Worm (Caenorhabditis elegans) whole organism, L2 larva: ENCODE data around the gene W01H2.2.

ENCODE experiments used
- C34F6.9 ChIP-seq: fragments of 150-350 bp; optimal IDR thresholded peaks from 2 replicates; lab custom pipeline; 2014; ENCODE audit warnings: missing biosample characterization, missing genetic modification characterization
- F13H6.1 ChIP-seq: sonication (generic microtip); optimal IDR thresholded peaks from 2 replicates; lab custom pipeline; 2016; ENCODE audit warnings: missing genetic modification characterization, missing compliant biosample characterization
- R02D3.7 ChIP-seq: fragments of 150-350 bp; optimal IDR thresholded peaks from 2 replicates; lab custom pipeline; 2014; ENCODE audit warnings: missing biosample characterization, missing genetic modification characterization
- Y55F3AM.14 ChIP-seq: fragments of 200-800 bp; sonication (Bioruptor generic); optimal IDR thresholded peaks from 2 replicates; lab custom pipeline; 2018; ENCODE audit warnings: mild to moderate bottlenecking, missing genetic modification characterization, missing compliant biosample characterization
- ZK546.5 ChIP-seq: sonication (generic microtip); optimal IDR thresholded peaks from 2 replicates; lab custom pipeline; 2017; ENCODE audit warnings: missing biosample characterization, missing genetic modification characterization
- alr-1 ChIP-seq: fragments of 150-350 bp; optimal IDR thresholded peaks from 2 replicates; lab custom pipeline; 2014; ENCODE audit warnings: missing biosample characterization, missing genetic modification characterization
- aly-2 ChIP-seq: fragments of 150-350 bp; optimal IDR thresholded peaks from 2 replicates; lab custom pipeline; 2014; ENCODE audit warnings: missing biosample characterization, missing genetic modification characterization
- ama-1 ChIP-seq: fragments of 150-350 bp; optimal IDR thresholded peaks from 2 replicates; lab custom pipeline; 2018; ENCODE audit warnings: inconsistent platforms
- blmp-1 ChIP-seq: sonication (generic microtip); optimal IDR thresholded peaks from 2 replicates; lab custom pipeline; 2017; ENCODE audit warnings: missing genetic modification characterization, mild to moderate bottlenecking, missing compliant biosample characterization, antibody characterized with exemption, moderate library complexity; ENCODE audit not compliant: insufficient read depth
- ceh-16 ChIP-seq: fragments of 150-350 bp; optimal IDR thresholded peaks from 2 replicates; lab custom pipeline; 2014; ENCODE audit warnings: missing biosample characterization, missing genetic modification characterization
- ceh-82 ChIP-seq: fragments of 150-350 bp; optimal IDR thresholded peaks from 2 replicates; lab custom pipeline; 2014; ENCODE audit warnings: missing biosample characterization, missing genetic modification characterization
- crh-2 ChIP-seq: sonication (generic microtip); optimal IDR thresholded peaks from 2 replicates; lab custom pipeline; 2017; ENCODE audit warnings: missing biosample characterization, missing genetic modification characterization
- dmd-4 ChIP-seq: sonication (generic microtip); optimal IDR thresholded peaks from 2 replicates; lab custom pipeline; 2017; ENCODE audit warnings: missing biosample characterization, missing genetic modification characterization
- egl-27 ChIP-seq: sonication (generic microtip); optimal IDR thresholded peaks from 3 replicates; lab custom pipeline; 2017; ENCODE audit warnings: missing biosample characterization, missing genetic modification reagents, missing genetic modification characterization
- elt-1 ChIP-seq: fragments of 150-350 bp; optimal IDR thresholded peaks from 2 replicates; lab custom pipeline; 2014; ENCODE audit warnings: missing biosample characterization, missing genetic modification characterization
- elt-3 ChIP-seq: sonication (generic microtip); optimal IDR thresholded peaks from 2 replicates; lab custom pipeline; 2017; ENCODE audit warnings: missing biosample characterization, missing genetic modification characterization
- fos-1 ChIP-seq: fragments of 150-350 bp; optimal IDR thresholded peaks from 2 replicates; lab custom pipeline; 2014; ENCODE audit warnings: missing biosample characterization, missing genetic modification characterization
- gmeb-1 ChIP-seq: fragments of 150-350 bp; optimal IDR thresholded peaks from 2 replicates; lab custom pipeline; 2014; ENCODE audit warnings: missing biosample characterization, missing genetic modification characterization
- lin-11 ChIP-seq: fragments of 150-350 bp; sonication (generic microtip); optimal IDR thresholded peaks from 2 replicates; lab custom pipeline; 2014; ENCODE audit warnings: missing biosample characterization, missing genetic modification characterization, inconsistent platforms, mixed read lengths
- lin-13 ChIP-seq: fragments of 150-350 bp; optimal IDR thresholded peaks from 2 replicates; lab custom pipeline; 2014; ENCODE audit warnings: missing biosample characterization, missing genetic modification reagents, missing genetic modification characterization
- lin-39 ChIP-seq: fragments of 150-350 bp; optimal IDR thresholded peaks from 2 replicates; lab custom pipeline; 2014; ENCODE audit warnings: missing biosample characterization, missing genetic modification reagents, missing genetic modification characterization
- lsy-2 ChIP-seq, 2 experiments: fragments of 150-350 bp in 1 of 2; sonication (generic microtip) in 1 of 2; optimal IDR thresholded peaks; 2 replicates each; lab custom pipeline; 2014 to 2017; ENCODE audit warnings: missing biosample characterization in 2 of 2, missing genetic modification characterization in 2 of 2
- mab-5 ChIP-seq: fragments of 150-350 bp; optimal IDR thresholded peaks from 2 replicates; lab custom pipeline; 2014; ENCODE audit warnings: missing biosample characterization, missing genetic modification characterization
- mbf-1 ChIP-seq: sonication (generic microtip); optimal IDR thresholded peaks from 2 replicates; lab custom pipeline; 2017; ENCODE audit warnings: missing biosample characterization, missing genetic modification characterization
- mdl-1 ChIP-seq, 2 experiments: fragments of 150-350 bp in 1 of 2; sonication (generic microtip) in 1 of 2; optimal IDR thresholded peaks; 2 replicates each; lab custom pipeline; 2017; ENCODE audit warnings: missing biosample characterization in 2 of 2, missing genetic modification characterization in 2 of 2
- nhr-10 ChIP-seq: sonication (generic microtip); optimal IDR thresholded peaks from 2 replicates; lab custom pipeline; 2017; ENCODE audit warnings: missing biosample characterization, missing genetic modification characterization
- nhr-11 ChIP-seq: fragments of 150-350 bp; optimal IDR thresholded peaks from 2 replicates; lab custom pipeline; 2014; ENCODE audit warnings: missing biosample characterization, missing genetic modification characterization
- nhr-12 ChIP-seq: fragments of 150-350 bp; optimal IDR thresholded peaks from 2 replicates; lab custom pipeline; 2014; ENCODE audit warnings: missing biosample characterization, missing genetic modification characterization
- nhr-129 ChIP-seq: fragments of 150-350 bp; optimal IDR thresholded peaks from 2 replicates; lab custom pipeline; 2014; ENCODE audit warnings: missing biosample characterization, missing genetic modification characterization
- nhr-21 ChIP-seq: fragments of 150-350 bp; optimal IDR thresholded peaks from 2 replicates; lab custom pipeline; 2014; ENCODE audit warnings: missing biosample characterization, missing genetic modification characterization
- nhr-23 ChIP-seq: fragments of 150-350 bp; optimal IDR thresholded peaks from 2 replicates; lab custom pipeline; 2014; ENCODE audit warnings: missing biosample characterization, missing genetic modification reagents, missing genetic modification characterization
- nhr-237 ChIP-seq: fragments of 150-350 bp; optimal IDR thresholded peaks from 2 replicates; lab custom pipeline; 2014; ENCODE audit warnings: missing biosample characterization, missing genetic modification characterization
- nhr-25 ChIP-seq: fragments of 150-350 bp; sonication (generic microtip); optimal IDR thresholded peaks from 3 replicates; lab custom pipeline; 2014; ENCODE audit warnings: missing biosample characterization, missing genetic modification characterization
- nhr-6 ChIP-seq: fragments of 150-350 bp; optimal IDR thresholded peaks from 2 replicates; lab custom pipeline; 2014; ENCODE audit warnings: missing biosample characterization, missing genetic modification characterization
- nhr-77 ChIP-seq: fragments of 150-350 bp; optimal IDR thresholded peaks from 2 replicates; lab custom pipeline; 2014; ENCODE audit warnings: missing biosample characterization, missing genetic modification characterization
- peb-1 ChIP-seq: fragments of 150-350 bp; optimal IDR thresholded peaks from 2 replicates; lab custom pipeline; 2014; ENCODE audit warnings: missing biosample characterization, missing genetic modification characterization
- sem-4 ChIP-seq: fragments of 150-350 bp; optimal IDR thresholded peaks from 2 replicates; lab custom pipeline; 2014; ENCODE audit warnings: missing biosample characterization, missing genetic modification reagents, missing genetic modification characterization
- skn-1 ChIP-seq: sonication (generic microtip); optimal IDR thresholded peaks from 2 replicates; lab custom pipeline; 2017; ENCODE audit warnings: missing biosample characterization, missing genetic modification characterization
- sma-3 ChIP-seq: sonication (generic microtip); optimal IDR thresholded peaks from 2 replicates; lab custom pipeline; 2016; ENCODE audit warnings: missing genetic modification reagents, missing genetic modification characterization, missing compliant biosample characterization
- sma-9 ChIP-seq, 2 experiments: fragments of 150-350 bp in 1 of 2; sonication (generic microtip) in 1 of 2; optimal IDR thresholded peaks; 2 replicates each; lab custom pipeline; 2014 to 2016; ENCODE audit warnings: missing genetic modification characterization in 2 of 2, mild to moderate bottlenecking in 1 of 2, missing biosample characterization in 1 of 2, missing compliant biosample characterization in 1 of 2, missing genetic modification reagents in 1 of 2, moderate library complexity in 1 of 2
- snpc-4 ChIP-seq: fragments of 150-350 bp; optimal IDR thresholded peaks from 2 replicates; lab custom pipeline; 2014; ENCODE audit warnings: missing biosample characterization, missing genetic modification characterization
- unc-39 ChIP-seq: fragments of 150-350 bp; optimal IDR thresholded peaks from 2 replicates; lab custom pipeline; 2014; ENCODE audit warnings: missing biosample characterization, missing genetic modification characterization
- unc-55 ChIP-seq: fragments of 150-350 bp; sonication (generic microtip); optimal IDR thresholded peaks from 3 replicates; lab custom pipeline; 2014; ENCODE audit warnings: missing biosample characterization, missing genetic modification reagents, missing genetic modification characterization
- unc-62 ChIP-seq: fragments of 150-350 bp; optimal IDR thresholded peaks from 2 replicates; lab custom pipeline; 2014; ENCODE audit warnings: missing biosample characterization, missing genetic modification reagents, missing genetic modification characterization
- zag-1 ChIP-seq: fragments of 150-350 bp; optimal IDR thresholded peaks from 2 replicates; lab custom pipeline; 2014; ENCODE audit warnings: missing biosample characterization, missing genetic modification characterization
- ztf-1 ChIP-seq: fragments of 200-800 bp; sonication (Bioruptor generic); conservative IDR thresholded peaks from 2 replicates; pipeline ENCODE4 v1.3.6; 2022; ENCODE audit warnings: missing genetic modification characterization, missing compliant biosample characterization
- ztf-11 ChIP-seq: sonication (generic microtip); optimal IDR thresholded peaks from 2 replicates; lab custom pipeline; 2017; ENCODE audit warnings: missing biosample characterization, missing genetic modification characterization
- ztf-4 ChIP-seq: fragments of 150-350 bp; optimal IDR thresholded peaks from 2 replicates; lab custom pipeline; 2014; ENCODE audit warnings: missing biosample characterization, missing genetic modification characterization

W01H2.2 gene

ce11 chrX:4246237-4246697 lies 28.0 kb upstream of the W01H2.2 start:
- TF ChIP-seq lsy-2 (tag; optimal IDR thresholded peaks at IDR 0.05; lab: Kevin White, UChicago) (peak in 1 of 2 experiments; percentile 20), ztf-4 (no peak), nhr-25 (tag; lab: Kevin White, UChicago) (no peak), elt-3 (tag; lab: Kevin White, UChicago) (no peak), mdl-1 (tag; optimal IDR thresholded peaks at IDR 0.05; lab: Kevin White, UChicago) (no peak), fos-1 (tag; lab: Kevin White, UChicago) (no peak), lin-11 (tag; lab: Kevin White, UChicago) (no peak), unc-55 (GFP tag; lab: Kevin White, UChicago) (no peak), nhr-23 (tag; lab: Kevin White, UChicago) (no peak), nhr-6 (no peak), sem-4 (tag; lab: Kevin White, UChicago) (no peak), ceh-16 (tag; lab: Kevin White, UChicago) (no peak), nhr-11 (tag; lab: Kevin White, UChicago) (no peak), ztf-11 (tag; lab: Kevin White, UChicago) (no peak), peb-1 (tag; lab: Kevin White, UChicago) (no peak), gmeb-1 (tag; lab: Kevin White, UChicago) (no peak), unc-39 (tag; lab: Kevin White, UChicago) (no peak), egl-27 (tag; lab: Kevin White, UChicago) (no peak), C34F6.9 (tag; lab: Kevin White, UChicago) (no peak), aly-2 (tag; lab: Kevin White, UChicago) (no peak), Y55F3AM.14 (GFP tag; lab: Kevin White, UChicago) (peak; percentile 40), lin-13 (GFP tag; lab: Kevin White, UChicago) (no peak), nhr-12 (tag; lab: Kevin White, UChicago) (no peak), mbf-1 (tag; lab: Kevin White, UChicago) (no peak), nhr-21 (tag; lab: Kevin White, UChicago) (peak; percentile 48), nhr-77 (tag; lab: Kevin White, UChicago) (no peak), alr-1 (tag; lab: Kevin White, UChicago) (no peak), sma-9 (GFP tag; optimal IDR thresholded peaks at IDR 0.05; lab: Kevin White, UChicago) (peak; percentile 5), sma-9 (tag; optimal IDR thresholded peaks at IDR 0.05; lab: Kevin White, UChicago) (no peak), nhr-237 (tag; lab: Kevin White, UChicago) (no peak), unc-62 (GFP tag; lab: Kevin White, UChicago) (no peak), ceh-82 (no peak), skn-1 (no peak), dmd-4 (no peak), ZK546.5 (tag; lab: Kevin White, UChicago) (no peak), R02D3.7 (tag; lab: Kevin White, UChicago) (no peak), blmp-1 (tag; lab: Kevin White, UChicago) (no peak), nhr-129 (tag; lab: Kevin White, UChicago) (no peak), mab-5 (tag; lab: Kevin White, UChicago) (no peak), sma-3 (GFP tag; lab: Kevin White, UChicago) (no peak), ama-1 (peak; percentile 78), zag-1 (tag; lab: Kevin White, UChicago) (no peak), elt-1 (tag; lab: Kevin White, UChicago) (no peak), crh-2 (tag; lab: Kevin White, UChicago) (peak; percentile 61), lin-39 (tag; lab: Kevin White, UChicago) (no peak), snpc-4 (tag; lab: Kevin White, UChicago) (no peak), F13H6.1 (tag; lab: Kevin White, UChicago) (peak; percentile 11), ztf-1 (GFP tag; lab: Robert Waterston, UW) (no peak), nhr-10 (tag; lab: Kevin White, UChicago) (no peak)
